Fruit fly (Drosophila melanogaster) whole organism, embryonic: Measurements from ENCODE around the gene Vha68-1.

ENCODE experiments used
- Atf6 ChIP-seq: fragments of 200-800 bp; sonication (Bioruptor generic); IDR thresholded peaks from 2 replicates; pipeline ENCODE4 v1.3.6; 2022; ENCODE audit warnings: missing biosample characterization, missing genetic modification characterization
- B-H2 ChIP-seq: fragments of 200-800 bp; sonication (Bioruptor generic); optimal IDR thresholded peaks from 2 replicates; lab custom pipeline; 2018; ENCODE audit warnings: missing biosample characterization, mild to moderate bottlenecking, missing genetic modification characterization
- CG10267 ChIP-seq: fragments of 200-800 bp; sonication (Bioruptor generic); optimal IDR thresholded peaks from 2 replicates; lab custom pipeline; 2018; ENCODE audit warnings: missing biosample characterization, mild to moderate bottlenecking, missing genetic modification characterization, moderate library complexity
- CG11398 ChIP-seq: fragments of 200-800 bp; sonication (Bioruptor generic); optimal IDR thresholded peaks from 2 replicates; lab custom pipeline; 2016; ENCODE audit warnings: missing biosample characterization, missing genetic modification characterization
- CG1603 ChIP-seq: fragments of 200-800 bp; sonication (Bioruptor generic); optimal IDR thresholded peaks from 2 replicates; lab custom pipeline; 2019; ENCODE audit warnings: missing biosample characterization, mild to moderate bottlenecking, missing genetic modification characterization, moderate library complexity
- CG17359 ChIP-seq: fragments of 200-800 bp; sonication (Bioruptor generic); optimal IDR thresholded peaks from 3 replicates; lab custom pipeline; 2018; ENCODE audit warnings: missing biosample characterization, mild to moderate bottlenecking, missing genetic modification characterization, moderate library complexity
- CG18764 ChIP-seq: fragments of 200-800 bp; sonication (Bioruptor generic); optimal IDR thresholded peaks from 3 replicates; lab custom pipeline; 2016; ENCODE audit warnings: missing biosample characterization, missing genetic modification characterization
- CG2875 ChIP-seq: fragments of 200-800 bp; sonication (Bioruptor generic); optimal IDR thresholded peaks from 2 replicates; lab custom pipeline; 2017; ENCODE audit warnings: missing biosample characterization, mild to moderate bottlenecking, missing genetic modification characterization, missing genetic modification reagents
- CG3065 ChIP-seq: fragments of 200-800 bp; sonication (Bioruptor generic); optimal IDR thresholded peaks from 2 replicates; lab custom pipeline; 2016; ENCODE audit warnings: missing biosample characterization, missing genetic modification characterization
- CG33213 ChIP-seq: fragments of 200-800 bp; sonication (Bioruptor generic); optimal IDR thresholded peaks from 3 replicates; lab custom pipeline; 2016; ENCODE audit warnings: missing biosample characterization, missing genetic modification characterization
- CG3407 ChIP-seq: fragments of 200-800 bp; sonication (Bioruptor generic); optimal IDR thresholded peaks from 2 replicates; lab custom pipeline; 2018; ENCODE audit warnings: missing biosample characterization, mild to moderate bottlenecking, missing genetic modification characterization
- CG34422 ChIP-seq: fragments of 200-800 bp; sonication (Bioruptor generic); IDR thresholded peaks from 3 replicates; pipeline ENCODE4 v1.3.6; 2022; ENCODE audit warnings: missing biosample characterization, missing genetic modification characterization
- CG5245 ChIP-seq: fragments of 200-800 bp; sonication (Bioruptor generic); optimal IDR thresholded peaks from 3 replicates; lab custom pipeline; 2016; ENCODE audit warnings: missing biosample characterization, missing genetic modification characterization
- CG6765 ChIP-seq: fragments of 200-800 bp; sonication (Bioruptor generic); optimal IDR thresholded peaks from 3 replicates; lab custom pipeline; 2017; ENCODE audit warnings: missing biosample characterization, mild to moderate bottlenecking, missing genetic modification characterization
- CG6791 ChIP-seq: fragments of 200-800 bp; sonication (Bioruptor generic); IDR thresholded peaks from 3 replicates; pipeline ENCODE4 v1.3.6; 2022; ENCODE audit warnings: missing biosample characterization, missing genetic modification characterization; ENCODE audit not compliant: partially characterized antibody
- CG7357 ChIP-seq: fragments of 200-800 bp; sonication (Bioruptor generic); IDR thresholded peaks from 3 replicates; pipeline ENCODE4 v1.3.6; 2022; ENCODE audit warnings: missing biosample characterization, missing genetic modification characterization
- CG7556 ChIP-seq: fragments of 200-800 bp; sonication (Bioruptor generic); optimal IDR thresholded peaks from 2 replicates; lab custom pipeline; 2017; ENCODE audit warnings: missing biosample characterization, mild to moderate bottlenecking, missing genetic modification characterization
- CG8478 ChIP-seq: fragments of >200 bp; optimal IDR thresholded peaks from 2 replicates; lab custom pipeline; 2018
- CG8944 ChIP-seq: fragments of 200-800 bp; sonication (Bioruptor generic); optimal IDR thresholded peaks from 3 replicates; lab custom pipeline; 2016; ENCODE audit warnings: missing biosample characterization, missing genetic modification characterization
- CG9876 ChIP-seq: fragments of 200-800 bp; sonication (Bioruptor generic); optimal IDR thresholded peaks from 2 replicates; lab custom pipeline; 2016; ENCODE audit warnings: missing biosample characterization, missing genetic modification characterization
- Camta ChIP-seq: fragments of 200-800 bp; sonication (Bioruptor generic); optimal IDR thresholded peaks from 2 replicates; lab custom pipeline; 2016; ENCODE audit warnings: missing biosample characterization, missing genetic modification characterization
- CoRest ChIP-seq: fragments of 200-800 bp; sonication (Bioruptor generic); optimal IDR thresholded peaks from 3 replicates; lab custom pipeline; 2018; ENCODE audit warnings: missing biosample characterization, mild to moderate bottlenecking, missing genetic modification characterization, moderate library complexity
- D19B ChIP-seq: fragments of 200-800 bp; sonication (Bioruptor generic); optimal IDR thresholded peaks from 2 replicates; lab custom pipeline; 2017; ENCODE audit warnings: missing biosample characterization, mild to moderate bottlenecking, missing genetic modification characterization
- HLH4C ChIP-seq: fragments of 200-800 bp; sonication (Bioruptor generic); IDR thresholded peaks from 3 replicates; pipeline ENCODE4 v1.3.6; 2022; ENCODE audit warnings: missing biosample characterization, missing genetic modification characterization; ENCODE audit not compliant: partially characterized antibody
- NC2α ChIP-seq: fragments of 200-800 bp; sonication (Bioruptor generic); optimal IDR thresholded peaks from 2 replicates; lab custom pipeline; 2016; ENCODE audit warnings: missing biosample characterization, missing genetic modification characterization
- Neu2 ChIP-seq: fragments of 200-800 bp; sonication (Bioruptor generic); optimal IDR thresholded peaks from 3 replicates; lab custom pipeline; 2016; ENCODE audit warnings: missing biosample characterization, missing genetic modification characterization, borderline replicate concordance
- Side ChIP-seq: fragments of 200-800 bp; sonication (Bioruptor generic); optimal IDR thresholded peaks from 2 replicates; lab custom pipeline; 2016; ENCODE audit warnings: missing biosample characterization, missing genetic modification characterization
- Vsx1 ChIP-seq: fragments of 200-800 bp; sonication (Bioruptor generic); optimal IDR thresholded peaks from 2 replicates; lab custom pipeline; 2017; ENCODE audit warnings: missing biosample characterization, mild to moderate bottlenecking, missing genetic modification characterization, missing genetic modification reagents
- Xrp1 ChIP-seq: fragments of 200-800 bp; sonication (Bioruptor generic); IDR thresholded peaks from 2 replicates; pipeline ENCODE4 v1.3.6; 2022; ENCODE audit warnings: missing biosample characterization, missing genetic modification characterization
- btn ChIP-seq: fragments of 200-800 bp; sonication (Bioruptor generic); optimal IDR thresholded peaks from 2 replicates; lab custom pipeline; 2016; ENCODE audit warnings: missing biosample characterization, missing genetic modification characterization
- cad ChIP-seq: fragments of >200 bp; optimal IDR thresholded peaks from 2 replicates; lab custom pipeline; 2017; ENCODE audit warnings: missing biosample characterization, missing genetic modification characterization
- chif ChIP-seq, 2 experiments: fragments of 200-800 bp; sonication (Bioruptor generic); optimal IDR thresholded peaks; 3 replicates each; lab custom pipeline; 2016; ENCODE audit warnings: missing biosample characterization in 2 of 2, missing genetic modification characterization in 2 of 2
- chm ChIP-seq: fragments of 200-800 bp; sonication (Bioruptor generic); IDR thresholded peaks from 2 replicates; pipeline ENCODE4 v1.3.6; 2022; ENCODE audit warnings: missing biosample characterization, missing genetic modification characterization
- danr ChIP-seq: fragments of 200-800 bp; sonication (Bioruptor generic); IDR thresholded peaks from 2 replicates; pipeline ENCODE4 v1.3.6; 2022; ENCODE audit warnings: missing biosample characterization, missing genetic modification characterization
- disco-r ChIP-seq: fragments of 200-800 bp; sonication (Bioruptor generic); optimal IDR thresholded peaks from 2 replicates; lab custom pipeline; 2016; ENCODE audit warnings: missing biosample characterization, missing genetic modification characterization
- gcm ChIP-seq: fragments of 200-800 bp; sonication (Bioruptor generic); optimal IDR thresholded peaks from 2 replicates; lab custom pipeline; 2019; ENCODE audit warnings: missing biosample characterization, mild to moderate bottlenecking, missing genetic modification characterization, moderate library complexity
- hkb ChIP-seq, 2 experiments: fragments of 200-800 bp in 1 of 2; fragments of >200 bp in 1 of 2; sonication (Bioruptor generic) in 1 of 2; IDR thresholded peaks in 1 of 2; optimal IDR thresholded peaks in 1 of 2; 2 replicates each; pipeline versions ENCODE4 v1.3.6 to Lab custom; 2017 to 2022; ENCODE audit warnings: missing biosample characterization in 1 of 2, missing genetic modification characterization in 1 of 2
- kay ChIP-seq: fragments of 200-800 bp; sonication (Bioruptor generic); optimal IDR thresholded peaks from 2 replicates; lab custom pipeline; 2016; ENCODE audit warnings: missing biosample characterization, missing genetic modification characterization
- nmo ChIP-seq: fragments of 200-800 bp; sonication (Bioruptor generic); optimal IDR thresholded peaks from 2 replicates; lab custom pipeline; 2018; ENCODE audit warnings: missing biosample characterization, mild to moderate bottlenecking, missing genetic modification characterization, moderate library complexity
- onecut ChIP-seq: fragments of 200-800 bp; sonication (Bioruptor generic); IDR thresholded peaks from 2 replicates; pipeline ENCODE4 v1.3.6; 2022; ENCODE audit warnings: missing biosample characterization, missing genetic modification characterization
- pzg ChIP-seq: fragments of 200-800 bp; sonication (Bioruptor generic); optimal IDR thresholded peaks from 3 replicates; lab custom pipeline; 2018; ENCODE audit warnings: missing biosample characterization, mild to moderate bottlenecking, missing genetic modification characterization, moderate library complexity
- ranshi ChIP-seq: fragments of 200-800 bp; sonication (Bioruptor generic); IDR thresholded peaks from 2 replicates; pipeline ENCODE4 v1.3.6; 2022; ENCODE audit warnings: missing biosample characterization, missing genetic modification characterization
- rib ChIP-seq: fragments of 200-800 bp; sonication (Bioruptor generic); IDR thresholded peaks from 2 replicates; pipeline ENCODE4 v1.3.6; 2022; ENCODE audit warnings: missing biosample characterization, missing genetic modification characterization
- scrt ChIP-seq: fragments of 200-800 bp; sonication (Bioruptor generic); optimal IDR thresholded peaks from 2 replicates; lab custom pipeline; 2018; ENCODE audit warnings: missing biosample characterization, mild to moderate bottlenecking, missing genetic modification characterization, moderate library complexity
- sim ChIP-seq: fragments of 200-800 bp; sonication (Bioruptor generic); IDR thresholded peaks from 2 replicates; pipeline ENCODE4 v1.3.6; 2022; ENCODE audit warnings: missing biosample characterization, missing genetic modification characterization
- sug ChIP-seq: fragments of 200-800 bp; optimal IDR thresholded peaks from 2 replicates; lab custom pipeline; 2019; ENCODE audit warnings: missing biosample characterization, mild to moderate bottlenecking, missing genetic modification characterization, moderate library complexity
- trh ChIP-seq: fragments of 200-800 bp; sonication (Bioruptor generic); optimal IDR thresholded peaks from 2 replicates; lab custom pipeline; 2016; ENCODE audit warnings: missing biosample characterization, missing genetic modification characterization
- vfl ChIP-seq: fragments of 200-800 bp; sonication (Bioruptor generic); optimal IDR thresholded peaks from 2 replicates; lab custom pipeline; 2016; ENCODE audit warnings: missing biosample characterization, missing genetic modification characterization
- z ChIP-seq: fragments of 200-800 bp; sonication (Bioruptor generic); IDR thresholded peaks from 3 replicates; pipeline ENCODE4 v1.3.6; 2022; ENCODE audit warnings: missing biosample characterization, missing genetic modification characterization

The Vha68-1 gene

dm6 chr2L:13004059-13004870, at the start of gene Vha68-1, which contains the start of gene mTor (continued):
- TF ChIP-seq onecut: no peak; the same call in 1 of the 2 replicates
- TF ChIP-seq chm (GFP tag; lab: Robert Waterston, UW): no peak
- peak; percentile 57 for TF ChIP-seq D19B
- no peak; the same call in 1 of the 2 replicates for TF ChIP-seq sim
- TF ChIP-seq CG11398 (GFP tag; lab: Kevin White, UChicago): peak; percentile 48
- TF ChIP-seq gcm (GFP tag; lab: Kevin White, UChicago): no peak
- TF ChIP-seq danr (GFP tag; lab: Robert Waterston, UW): peak; percentile 76
- TF ChIP-seq CG6765: peak; percentile 50
- TF ChIP-seq CG7556: no peak
- peak; percentile 64 for TF ChIP-seq vfl (GFP tag; lab: Kevin White, UChicago)
- TF ChIP-seq CoRest (tag; lab: Kevin White, UChicago): peak; percentile 90
- TF ChIP-seq CG1603 (tag; lab: Kevin White, UChicago): no peak
- TF ChIP-seq CG3407 (GFP tag; lab: Kevin White, UChicago): no peak
- TF ChIP-seq btn (GFP tag; lab: Kevin White, UChicago): no peak
- peak; percentile 72 for TF ChIP-seq CG9876 (GFP tag; lab: Kevin White, UChicago)
- TF ChIP-seq disco-r (GFP tag; lab: Kevin White, UChicago): no peak
- peak; percentile 60 for TF ChIP-seq CG5245 (GFP tag; lab: Kevin White, UChicago)
- peak; percentile 36 for TF ChIP-seq Camta
- peak; percentile 84 for TF ChIP-seq HLH4C (GFP tag; lab: Robert Waterston, UW)
- TF ChIP-seq nmo: peak; percentile 90
- TF ChIP-seq Vsx1 (GFP tag; lab: Kevin White, UChicago): no peak
- TF ChIP-seq chif (GFP tag; optimal IDR thresholded peaks at IDR 0.05; lab: Kevin White, UChicago): peak; percentile 65 to 70
- TF ChIP-seq CG3065 (GFP tag; lab: Kevin White, UChicago): peak; percentile 32
- TF ChIP-seq CG6791 (GFP tag; lab: Robert Waterston, UW): peak; percentile 84
- no peak for TF ChIP-seq z (GFP tag; lab: Robert Waterston, UW)
- peak; percentile 61 for TF ChIP-seq rib
- TF ChIP-seq CG33213: peak; percentile 50
- TF ChIP-seq B-H2 (GFP tag; lab: Kevin White, UChicago): no peak
- no peak for TF ChIP-seq CG17359 (tag; lab: Kevin White, UChicago)
- no peak for TF ChIP-seq CG8478 (lab: Kevin White, UChicago)
- peak; percentile 97 for TF ChIP-seq CG7357 (GFP tag; lab: Robert Waterston, UW)
- no peak for TF ChIP-seq CG2875 (GFP tag; lab: Kevin White, UChicago)
- TF ChIP-seq pzg (GFP tag; lab: Kevin White, UChicago): peak; percentile 66
- peak; percentile 74; the same call in 2 of the 3 replicates for TF ChIP-seq CG34422
- TF ChIP-seq sug (tag; lab: Kevin White, UChicago): no peak
- TF ChIP-seq trh (GFP tag; lab: Kevin White, UChicago): peak; percentile 50
- TF ChIP-seq Atf6 (GFP tag; lab: Robert Waterston, UW): peak; percentile 47; the same call in 1 of the 2 replicates
- peak; percentile 54 for TF ChIP-seq kay (GFP tag; lab: Kevin White, UChicago)
- peak; percentile 74 for TF ChIP-seq CG10267 (tag; lab: Kevin White, UChicago)
- TF ChIP-seq Side (GFP tag; lab: Kevin White, UChicago): peak; percentile 51
- peak; percentile 84 for TF ChIP-seq ranshi (GFP tag; lab: Robert Waterston, UW)
- TF ChIP-seq CG8944 (GFP tag; lab: Kevin White, UChicago): peak; percentile 77
- TF ChIP-seq scrt (GFP tag; lab: Kevin White, UChicago): no peak
- peak; percentile 75 for TF ChIP-seq Xrp1 (GFP tag; lab: Robert Waterston, UW)
- no peak for TF ChIP-seq hkb (optimal IDR thresholded peaks at IDR 0.05; lab: Kevin White, UChicago)
- peak; percentile 48 for TF ChIP-seq hkb (GFP tag; IDR thresholded peaks at IDR 0.05; lab: Robert Waterston, UW)
- no peak for TF ChIP-seq NC2α (GFP tag; lab: Kevin White, UChicago)
- TF ChIP-seq CG18764 (GFP tag; lab: Kevin White, UChicago): no peak
- TF ChIP-seq Neu2 (GFP tag; lab: Kevin White, UChicago): no peak
- no peak for TF ChIP-seq cad
